Worm (Caenorhabditis elegans) whole organism, L4/young adult: ENCODE data around the gene pat-2.

Experiments
- W03F9.2 ChIP-seq: fragments of 150-350 bp; optimal IDR thresholded peaks from 2 replicates; lab custom pipeline; 2014; ENCODE audit warnings: missing biosample characterization, missing genetic modification characterization
- dao-5 ChIP-seq: sonication (generic microtip); optimal IDR thresholded peaks from 2 replicates; lab custom pipeline; 2016; ENCODE audit warnings: missing genotype, missing genetic modification characterization, moderate library complexity, missing compliant biosample characterization
- him-1 ChIP-seq: sonication (generic microtip); optimal IDR thresholded peaks from 2 replicates; lab custom pipeline; 2016; ENCODE audit warnings: missing genotype, missing genetic modification reagents, missing genetic modification characterization, missing compliant biosample characterization

The pat-2 gene

ce11 chrIII:8807246-8807645 lies 11.5 kb upstream of the pat-2 start, which contains the start of gene F54F2.7:
F54F2.7 (minus strand) TSS chrIII:8807346.
- no peak for TF ChIP-seq him-1
- TF ChIP-seq W03F9.2 (tag; lab: Kevin White, UChicago) = no peak
- TF ChIP-seq dao-5 (tag; lab: Kevin White, UChicago) = no peak

- no peak for TF ChIP-seq W03F9.2 (tag; lab: Kevin White, UChicago)
- no peak for TF ChIP-seq dao-5 (tag; lab: Kevin White, UChicago)
- no peak for TF ChIP-seq him-1
Observed at ce11 chrIII:8809245-8809971, 9.3 kb upstream of the pat-2 start, which contains the start of gene prx-19. prx-19 (minus strand) TSS chrIII:8809295.

- no peak for TF ChIP-seq him-1
Observed at ce11 chrIII:8811111-8811510, 7.6 kb upstream of the pat-2 start.

- TF ChIP-seq dao-5 (tag; lab: Kevin White, UChicago) = no peak
- no peak for TF ChIP-seq him-1
- TF ChIP-seq W03F9.2 (tag; lab: Kevin White, UChicago) = no peak
Observed at ce11 chrIII:8815699-8816098, 3.0 kb upstream of the pat-2 start.

ce11 chrIII:8824556-8824955 lies 5.9 kb downstream of the pat-2 start:
- TF ChIP-seq him-1 (no peak), W03F9.2 (tag; lab: Kevin White, UChicago) (no peak), dao-5 (tag; lab: Kevin White, UChicago) (no peak)

- TF ChIP-seq W03F9.2 (tag; lab: Kevin White, UChicago) = no peak
- no peak for TF ChIP-seq dao-5 (tag; lab: Kevin White, UChicago)
- no peak for TF ChIP-seq him-1
Observed at ce11 chrIII:8827128-8827527, 8.4 kb downstream of the pat-2 start, which contains the start of gene F54F2.9. F54F2.9 (minus strand) TSS chrIII:8827228.

- TF ChIP-seq W03F9.2 (tag; lab: Kevin White, UChicago) = no peak
- TF ChIP-seq dao-5 (tag; lab: Kevin White, UChicago) = no peak
- TF ChIP-seq him-1 = no peak
Observed at ce11 chrIII:8829245-8829644, 10.5 kb downstream of the pat-2 start, which contains the start of gene F44E2.3. F44E2.3 (minus strand) TSS chrIII:8829305.

- TF ChIP-seq W03F9.2 (tag; lab: Kevin White, UChicago) = no peak
- TF ChIP-seq dao-5 (tag; lab: Kevin White, UChicago) = no peak
- TF ChIP-seq him-1 = no peak
Observed at ce11 chrIII:8831059-8831750, 12.5 kb downstream of the pat-2 start, which contains the start of gene F44E2.10. F44E2.10 (minus strand) TSS chrIII:8831109.

- TF ChIP-seq him-1 (no peak), W03F9.2 (tag; lab: Kevin White, UChicago) (no peak), dao-5 (tag; lab: Kevin White, UChicago) (no peak)
Observed at ce11 chrIII:8838075-8838474, 19.4 kb downstream of the pat-2 start, which contains the start of gene F44E2.4. F44E2.4 (minus strand) TSS chrIII:8838424.

- TF ChIP-seq W03F9.2 (tag; lab: Kevin White, UChicago) (no peak), him-1 (no peak), dao-5 (tag; lab: Kevin White, UChicago) (no peak)
Observed at ce11 chrIII:8839813-8840212, 21.1 kb downstream of the pat-2 start.

ce11 chrIII:8844137-8844536 lies 25.4 kb downstream of the pat-2 start:
- TF ChIP-seq him-1 (no peak), dao-5 (tag; lab: Kevin White, UChicago) (no peak), W03F9.2 (tag; lab: Kevin White, UChicago) (no peak)

- TF ChIP-seq dao-5 (tag; lab: Kevin White, UChicago) = no peak
- no peak for TF ChIP-seq him-1
- no peak for TF ChIP-seq W03F9.2 (tag; lab: Kevin White, UChicago)
Observed at ce11 chrIII:8845114-8845513, 26.4 kb downstream of the pat-2 start, which contains the start of gene F44E2.6. F44E2.6 (minus strand) TSS chrIII:8845214.

ce11 chrIII:8847722-8848121 lies 29.0 kb downstream of the pat-2 start:
- no peak for TF ChIP-seq him-1
- peak; percentile 73 for TF ChIP-seq W03F9.2 (tag; lab: Kevin White, UChicago)
- TF ChIP-seq dao-5 (tag; lab: Kevin White, UChicago) = no peak

- TF ChIP-seq him-1 = no peak
- no peak for TF ChIP-seq W03F9.2 (tag; lab: Kevin White, UChicago)
- TF ChIP-seq dao-5 (tag; lab: Kevin White, UChicago) = no peak
Observed at ce11 chrIII:8848372-8848771, 29.7 kb downstream of the pat-2 start, which contains the start of gene F44E2.7. F44E2.7 (minus strand) TSS chrIII:8848472.
